Worm (Caenorhabditis elegans) whole organism, mixed stage, embryonic: Measurements from ENCODE around the gene T27D12.1.

Experiments used
- ces-1 ChIP-seq: fragments of 150-350 bp; optimal IDR thresholded peaks from 2 replicates; lab custom pipeline; 2014; ENCODE audit warnings: missing biosample characterization, missing genetic modification reagents, missing genetic modification characterization
- unc-62 ChIP-seq: fragments of 150-350 bp; optimal IDR thresholded peaks from 2 replicates; lab custom pipeline; 2014; ENCODE audit warnings: missing biosample characterization, missing genetic modification reagents, missing genetic modification characterization

DNA sequence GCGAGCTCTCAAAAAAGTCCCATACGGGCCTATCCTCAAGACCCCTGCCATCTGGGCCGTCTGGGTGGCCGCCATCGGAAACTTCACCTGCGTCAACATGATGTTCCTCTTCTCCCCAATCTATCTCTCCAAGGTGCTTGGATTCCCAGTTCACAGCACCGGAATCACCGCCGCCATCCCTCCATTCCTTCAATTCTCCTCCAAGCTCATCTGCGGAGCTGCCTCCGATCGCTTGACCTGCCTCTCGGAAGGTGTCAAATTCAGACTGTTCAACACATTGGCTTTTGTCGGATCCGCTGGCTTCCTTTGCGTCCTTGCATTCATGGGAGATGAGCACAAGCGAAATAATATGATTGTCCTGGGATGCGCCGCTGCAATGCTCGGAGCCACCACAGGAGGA, 2.6 kb downstream of the T27D12.1 start:
- TF ChIP-seq unc-62 (GFP tag; lab: Kevin White, UChicago) (no peak), ces-1 (GFP tag; lab: Kevin White, UChicago) (no peak)
